Worm (Caenorhabditis elegans): ENCODE measurements around the gene R05A10.4.

DNA sequence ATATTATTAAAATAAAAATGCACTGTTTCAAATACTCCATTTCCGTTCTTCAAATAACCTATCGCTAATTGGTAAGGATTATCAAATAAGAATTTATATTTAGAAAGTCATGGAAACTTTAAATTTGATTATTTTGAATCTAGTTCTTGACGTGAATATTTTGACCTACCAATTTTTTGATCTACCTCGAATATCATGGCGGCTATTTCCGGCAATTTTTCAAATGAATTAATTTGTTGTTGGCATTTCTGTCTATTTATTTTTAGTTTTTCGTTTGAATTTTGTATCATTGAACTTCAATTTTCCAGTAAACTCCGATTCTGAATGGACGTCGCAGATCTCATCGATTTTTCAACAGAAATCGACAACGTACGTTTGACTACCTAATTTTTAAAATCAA lies 30.9 kb downstream of the R05A10.4 start, which contains the start of gene F02H6.3:
- TF ChIP-seq ref-1 (GFP tag; conservative IDR thresholded peaks at IDR 0.05): no peak
- no peak for TF ChIP-seq flt-1 (GFP tag; IDR thresholded peaks at IDR 0.05)
- TF ChIP-seq tab-1 (GFP tag; IDR thresholded peaks at IDR 0.05): no peak
- TF ChIP-seq klf-2 (GFP tag; conservative IDR thresholded peaks at IDR 0.05): no peak
